Worm (Caenorhabditis elegans) whole organism, young adult: Measurements from ENCODE around the gene nlp-59.

Experiments used
- B0019.2 ChIP-seq: fragments of 200-800 bp; sonication (Bioruptor generic); conservative IDR thresholded peaks from 2 replicates; pipeline ENCODE4 v1.3.6; 2022; ENCODE audit warnings: missing genetic modification reagents, missing genetic modification characterization, missing compliant biosample characterization
- B0035.1 ChIP-seq: sonication (generic microtip); optimal IDR thresholded peaks from 2 replicates; lab custom pipeline; 2016; ENCODE audit warnings: missing genetic modification characterization, mild to moderate bottlenecking, missing compliant biosample characterization, missing genotype, missing genetic modification reagents
- B0336.3 ChIP-seq: fragments of 200-800 bp; sonication (Bioruptor generic); IDR thresholded peaks from 2 replicates; pipeline ENCODE4 v1.3.6; 2022; ENCODE audit warnings: missing genetic modification characterization, missing compliant biosample characterization
- F22D6.2 ChIP-seq: sonication (generic microtip); optimal IDR thresholded peaks from 2 replicates; lab custom pipeline; 2016; ENCODE audit warnings: mild to moderate bottlenecking, missing genetic modification characterization, missing compliant biosample characterization
- F57A8.1 ChIP-seq: fragments of 200-800 bp; sonication (Bioruptor generic); optimal IDR thresholded peaks from 2 replicates; lab custom pipeline; 2018; ENCODE audit warnings: mild to moderate bottlenecking, missing genetic modification characterization, moderate library complexity, missing compliant biosample characterization
- F57C9.4 ChIP-seq: sonication (generic microtip); optimal IDR thresholded peaks from 2 replicates; lab custom pipeline; 2017; ENCODE audit warnings: mild to moderate bottlenecking, missing genetic modification characterization, missing compliant biosample characterization
- T07F8.4 ChIP-seq: sonication (generic microtip); optimal IDR thresholded peaks from 2 replicates; lab custom pipeline; 2016; ENCODE audit warnings: mild to moderate bottlenecking, missing genetic modification characterization, moderate library complexity, missing compliant biosample characterization
- Y53F4B.3 ChIP-seq: fragments of 200-800 bp; sonication (Bioruptor generic); IDR thresholded peaks from 2 replicates; pipeline ENCODE4 v1.3.6; 2022; ENCODE audit warnings: missing genetic modification reagents, missing genetic modification characterization, missing compliant biosample characterization
- ama-1 ChIP-seq, 3 experiments: fragments of 150-350 bp in 1 of 3; sonication (generic microtip) in 2 of 3; optimal IDR thresholded peaks; 2 replicates each; lab custom pipeline; 2014 to 2018; ENCODE audit warnings: missing biosample characterization in 2 of 3, missing genetic modification characterization in 2 of 3, missing genetic modification reagents in 2 of 3
- bed-2 ChIP-seq: fragments of 200-800 bp; sonication (Bioruptor generic); IDR thresholded peaks from 2 replicates; pipeline ENCODE4 v1.3.6; 2022; ENCODE audit warnings: missing genetic modification reagents, missing genetic modification characterization, missing compliant biosample characterization
- ccch-3 ChIP-seq: fragments of 200-800 bp; sonication (Bioruptor generic); optimal IDR thresholded peaks from 2 replicates; lab custom pipeline; 2018; ENCODE audit warnings: mild to moderate bottlenecking, missing genetic modification characterization, missing compliant biosample characterization
- ceh-40 ChIP-seq: fragments of 200-800 bp; sonication (Bioruptor generic); IDR thresholded peaks from 2 replicates; pipeline ENCODE4 v1.3.6; 2022; ENCODE audit warnings: missing genetic modification characterization, missing compliant biosample characterization
- ceh-58 ChIP-seq: fragments of 200-800 bp; sonication (Bioruptor generic); IDR thresholded peaks from 2 replicates; pipeline ENCODE4 v1.3.6; 2022; ENCODE audit warnings: missing genetic modification characterization, missing compliant biosample characterization
- dpff-1 ChIP-seq: sonication (generic microtip); optimal IDR thresholded peaks from 2 replicates; lab custom pipeline; 2017; ENCODE audit warnings: mild to moderate bottlenecking, missing genetic modification characterization, missing compliant biosample characterization
- fkh-3 ChIP-seq: sonication (generic microtip); optimal IDR thresholded peaks from 2 replicates; lab custom pipeline; 2016; ENCODE audit warnings: mild to moderate bottlenecking, missing genetic modification characterization, missing compliant biosample characterization
- gei-17 ChIP-seq: fragments of 200-800 bp; sonication (Bioruptor generic); optimal IDR thresholded peaks from 2 replicates; lab custom pipeline; 2018; ENCODE audit warnings: mild to moderate bottlenecking, missing genetic modification characterization, missing compliant biosample characterization
- hmg-20 ChIP-seq: fragments of 200-800 bp; sonication (Bioruptor generic); IDR thresholded peaks from 2 replicates; pipeline ENCODE4 v1.3.6; 2022; ENCODE audit warnings: missing genetic modification reagents, missing genetic modification characterization, missing compliant biosample characterization
- hrde-1 ChIP-seq: sonication (generic microtip); optimal IDR thresholded peaks from 2 replicates; lab custom pipeline; 2016; ENCODE audit warnings: missing genetic modification characterization, mild to moderate bottlenecking, missing compliant biosample characterization, moderate library complexity, missing genotype, missing genetic modification reagents, borderline replicate concordance
- lag-1 ChIP-seq: fragments of 200-800 bp; sonication (Bioruptor generic); IDR thresholded peaks from 2 replicates; pipeline ENCODE4 v1.3.6; 2022; ENCODE audit warnings: missing genetic modification reagents, missing genetic modification characterization, missing compliant biosample characterization
- let-607 ChIP-seq, 2 experiments: fragments of 200-800 bp in 1 of 2; sonication (Bioruptor generic) in 1 of 2; sonication (generic microtip) in 1 of 2; optimal IDR thresholded peaks; 2 replicates each; lab custom pipeline; 2016 to 2018; ENCODE audit warnings: mild to moderate bottlenecking in 2 of 2, missing compliant biosample characterization in 2 of 2, missing genetic modification characterization in 2 of 2, moderate library complexity in 2 of 2, missing genotype in 1 of 2
- lin-40 ChIP-seq: sonication (generic microtip); optimal IDR thresholded peaks from 2 replicates; lab custom pipeline; 2016; ENCODE audit warnings: missing genetic modification characterization, mild to moderate bottlenecking, missing compliant biosample characterization, missing genotype, missing genetic modification reagents
- lir-1 ChIP-seq: fragments of 200-800 bp; sonication (Bioruptor generic); conservative IDR thresholded peaks from 2 replicates; pipeline ENCODE4 v1.3.6; 2022; ENCODE audit warnings: missing genetic modification reagents, missing genetic modification characterization, missing compliant biosample characterization
- lsy-27 ChIP-seq: sonication (generic microtip); optimal IDR thresholded peaks from 2 replicates; lab custom pipeline; 2017; ENCODE audit warnings: missing genetic modification characterization, mild to moderate bottlenecking, missing compliant biosample characterization, antibody characterized with exemption, missing genotype, borderline replicate concordance; ENCODE audit not compliant: insufficient read depth
- madf-6 ChIP-seq: fragments of 200-800 bp; sonication (Bioruptor generic); IDR thresholded peaks from 2 replicates; pipeline ENCODE4 v1.3.6; 2022; ENCODE audit warnings: missing genetic modification reagents, missing genetic modification characterization, missing compliant biosample characterization
- mcd-1 ChIP-seq: fragments of 200-800 bp; sonication (Bioruptor generic); IDR thresholded peaks from 2 replicates; pipeline ENCODE4 v1.3.6; 2022; ENCODE audit warnings: missing genetic modification reagents, missing genetic modification characterization, missing compliant biosample characterization
- mxl-1 ChIP-seq: sonication (generic microtip); optimal IDR thresholded peaks from 2 replicates; lab custom pipeline; 2016; ENCODE audit warnings: missing genetic modification characterization, missing compliant biosample characterization
- nfya-2 ChIP-seq: fragments of 200-800 bp; sonication (Bioruptor generic); IDR thresholded peaks from 2 replicates; pipeline ENCODE4 v1.3.6; 2022; ENCODE audit warnings: missing genetic modification reagents, missing genetic modification characterization, missing compliant biosample characterization
- nhr-27 ChIP-seq: fragments of 200-800 bp; sonication (Bioruptor generic); optimal IDR thresholded peaks from 2 replicates; lab custom pipeline; 2018; ENCODE audit warnings: mild to moderate bottlenecking, missing genetic modification characterization, moderate library complexity, missing compliant biosample characterization
- rpc-1 ChIP-seq, 2 experiments: fragments of 150-350 bp in 1 of 2; sonication (generic microtip) in 1 of 2; optimal IDR thresholded peaks; 2 replicates each; lab custom pipeline; 2014 to 2018; ENCODE audit warnings: missing biosample characterization in 1 of 2, missing genetic modification characterization in 1 of 2, missing genetic modification reagents in 1 of 2, missing genotype in 1 of 2
- sea-2 ChIP-seq: fragments of 200-800 bp; sonication (Bioruptor generic); IDR thresholded peaks from 2 replicates; pipeline ENCODE4 v1.3.6; 2022; ENCODE audit warnings: missing genetic modification characterization, missing compliant biosample characterization
- zfh-2 ChIP-seq: fragments of 200-800 bp; sonication (Bioruptor generic); conservative IDR thresholded peaks from 2 replicates; pipeline ENCODE4 v1.3.6; 2022; ENCODE audit warnings: missing genetic modification reagents, missing genetic modification characterization, missing compliant biosample characterization
- ztf-22 ChIP-seq: fragments of 200-800 bp; sonication (Bioruptor generic); optimal IDR thresholded peaks from 2 replicates; lab custom pipeline; 2018; ENCODE audit warnings: mild to moderate bottlenecking, missing genetic modification characterization, moderate library complexity, missing compliant biosample characterization
- ztf-28 ChIP-seq: fragments of 200-800 bp; sonication (Bioruptor generic); IDR thresholded peaks from 2 replicates; pipeline ENCODE4 v1.3.6; 2022; ENCODE audit warnings: missing genetic modification reagents, missing genetic modification characterization, missing compliant biosample characterization
- ztf-3 ChIP-seq: fragments of 200-800 bp; sonication (Bioruptor generic); optimal IDR thresholded peaks from 2 replicates; lab custom pipeline; 2018; ENCODE audit warnings: mild to moderate bottlenecking, missing genetic modification characterization, missing compliant biosample characterization
- ztf-6 ChIP-seq: fragments of 200-800 bp; sonication (Bioruptor generic); IDR thresholded peaks from 2 replicates; pipeline ENCODE4 v1.3.6; 2022; ENCODE audit warnings: missing genetic modification reagents, missing genetic modification characterization, missing compliant biosample characterization

nlp-59 gene

ce11 chrV:14971136-14971535 is at the start of gene nlp-59:
Gene nlp-59, plus strand, starts transcription at chrV:14971436.
- TF ChIP-seq B0336.3 (no peak), bed-2 (GFP tag; lab: Robert Waterston, UW) (no peak), ztf-22 (GFP tag; lab: Kevin White, UChicago) (no peak), ama-1 (optimal IDR thresholded peaks at IDR 0.05; lab: Kevin White, UChicago) (no peak), ama-1 (GFP tag; optimal IDR thresholded peaks at IDR 0.05; lab: Kevin White, UChicago) (no peak), B0019.2 (GFP tag; lab: Robert Waterston, UW) (no peak), ztf-6 (no peak), ceh-40 (GFP tag; lab: Robert Waterston, UW) (no peak), rpc-1 (optimal IDR thresholded peaks at IDR 0.05; lab: Kevin White, UChicago) (no peak), rpc-1 (tag; optimal IDR thresholded peaks at IDR 0.05; lab: Kevin White, UChicago) (no peak), nhr-27 (tag; lab: Kevin White, UChicago) (no peak), fkh-3 (tag; lab: Kevin White, UChicago) (no peak), hmg-20 (GFP tag; lab: Robert Waterston, UW) (no peak), madf-6 (GFP tag; lab: Robert Waterston, UW) (no peak), Y53F4B.3 (no peak), hrde-1 (tag; lab: Kevin White, UChicago) (no peak), ccch-3 (GFP tag; lab: Kevin White, UChicago) (no peak), zfh-2 (GFP tag; lab: Robert Waterston, UW) (no peak), sea-2 (GFP tag; lab: Robert Waterston, UW) (no peak), F57A8.1 (GFP tag; lab: Kevin White, UChicago) (no peak)

ce11 chrV:14921509-14921908 is 49.7 kb upstream of the nlp-59 start, which contains the start of gene zmp-4:
Gene zmp-4, minus strand, starts transcription at chrV:14921609.
- TF ChIP-seq nfya-2 = no peak
- TF ChIP-seq gei-17 (GFP tag; lab: Kevin White, UChicago) = no peak
- TF ChIP-seq ceh-40 (GFP tag; lab: Robert Waterston, UW) = no peak
- no peak for TF ChIP-seq T07F8.4 (tag; lab: Kevin White, UChicago)
- no peak for TF ChIP-seq ztf-28 (GFP tag; lab: Robert Waterston, UW)
- no peak for TF ChIP-seq B0035.1
- TF ChIP-seq ceh-58 (GFP tag; lab: Robert Waterston, UW) = no peak
- no peak for TF ChIP-seq nhr-27 (tag; lab: Kevin White, UChicago)
- no peak for TF ChIP-seq lin-40 (tag; lab: Kevin White, UChicago)
- no peak for TF ChIP-seq mcd-1

ce11 chrV:14924104-14924503 is 47.1 kb upstream of the nlp-59 start, which contains the start of gene srg-54:
Gene srg-54, minus strand, starts transcription at chrV:14924204.
- TF ChIP-seq F22D6.2 (tag; lab: Kevin White, UChicago) (no peak), mcd-1 (no peak)

DNA sequence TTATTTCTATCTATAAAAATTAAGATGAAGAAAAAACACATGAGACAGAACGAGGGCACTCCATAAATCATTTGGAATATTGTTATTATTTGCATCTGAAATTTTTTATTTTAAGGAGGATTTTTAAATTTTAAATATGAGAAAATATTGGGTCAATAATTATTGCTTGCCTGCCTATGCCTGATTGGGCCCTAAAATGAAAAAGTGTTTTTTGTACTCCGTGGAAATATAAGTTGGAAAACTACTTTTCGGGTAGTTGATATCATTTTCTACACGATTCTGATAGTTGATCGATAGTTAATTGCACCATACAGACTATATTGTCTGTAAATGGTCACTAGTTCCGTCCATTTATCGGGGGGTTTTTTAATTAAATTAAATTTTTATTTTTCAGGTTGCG is 43.0 kb upstream of the nlp-59 start, which contains the start of gene srg-55:
Gene srg-55 (minus strand): TSS at position 101 of the 400 bp plus-strand sequence.
- TF ChIP-seq mxl-1 (tag; lab: Kevin White, UChicago) = no peak
- TF ChIP-seq dpff-1 (tag; lab: Kevin White, UChicago) = no peak
- TF ChIP-seq mcd-1 = no peak
- TF ChIP-seq zfh-2 (GFP tag; lab: Robert Waterston, UW) = no peak
- TF ChIP-seq ztf-3 = no peak
- TF ChIP-seq lsy-27 (tag; lab: Kevin White, UChicago) = no peak
- TF ChIP-seq let-607 (tag; optimal IDR thresholded peaks at IDR 0.05; lab: Kevin White, UChicago) = no peak
- TF ChIP-seq lag-1 = no peak
- TF ChIP-seq sea-2 (GFP tag; lab: Robert Waterston, UW) = no peak
- TF ChIP-seq F57C9.4 (tag; lab: Kevin White, UChicago) = no peak
- TF ChIP-seq ztf-28 (GFP tag; lab: Robert Waterston, UW) = no peak
- TF ChIP-seq lir-1 = no peak
- no peak for TF ChIP-seq lin-40 (tag; lab: Kevin White, UChicago)
